Fruit fly (Drosophila melanogaster): ENCODE measurements around the gene CG2901.
"Not testable (repeated sequence)": the region's sequence is repeated elsewhere in the genome, so short reads cannot be mapped to it uniquely, and the experiment has no call there.

DNA sequence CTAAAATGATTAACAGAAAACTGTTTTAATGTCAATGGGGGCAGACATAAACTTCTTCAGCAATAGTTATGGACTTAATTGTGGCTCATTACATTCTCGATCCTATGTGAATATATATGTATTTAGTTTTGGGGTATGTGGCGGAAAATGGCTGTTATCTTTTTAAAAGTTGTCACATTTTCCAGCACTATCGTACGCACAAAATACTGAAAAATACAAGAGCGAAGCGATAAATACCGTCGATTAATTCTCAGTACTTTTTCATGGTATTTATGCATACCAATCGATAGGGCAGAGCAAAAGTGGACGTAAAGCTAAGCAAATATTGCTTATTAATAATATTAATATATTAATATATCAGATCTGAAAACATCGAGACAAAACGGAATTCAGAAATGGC lies 38.2 kb upstream of the CG2901 start, which contains the start of gene HIP-R:
- not testable (repeated sequence) for TF ChIP-seq usp (GFP tag; optimal IDR thresholded peaks at IDR 0.05); Dll (optimal IDR thresholded peaks at IDR 0.05)

Data from whole organism.